Fruit fly (Drosophila melanogaster): ENCODE data around the gene Wdr37.

Wdr37 gene

dm6 chr3R:18384972-18385371, 17.5 kb downstream of the Wdr37 start, which contains the start of gene CG14309:
Gene CG14309 (minus strand): TSS chr3R:18385072.
- TF ChIP-seq CG5953 (GFP tag; IDR thresholded peaks at IDR 0.05) (no peak), CG33557 (GFP tag; optimal IDR thresholded peaks at IDR 0.05) (no peak)

DNA sequence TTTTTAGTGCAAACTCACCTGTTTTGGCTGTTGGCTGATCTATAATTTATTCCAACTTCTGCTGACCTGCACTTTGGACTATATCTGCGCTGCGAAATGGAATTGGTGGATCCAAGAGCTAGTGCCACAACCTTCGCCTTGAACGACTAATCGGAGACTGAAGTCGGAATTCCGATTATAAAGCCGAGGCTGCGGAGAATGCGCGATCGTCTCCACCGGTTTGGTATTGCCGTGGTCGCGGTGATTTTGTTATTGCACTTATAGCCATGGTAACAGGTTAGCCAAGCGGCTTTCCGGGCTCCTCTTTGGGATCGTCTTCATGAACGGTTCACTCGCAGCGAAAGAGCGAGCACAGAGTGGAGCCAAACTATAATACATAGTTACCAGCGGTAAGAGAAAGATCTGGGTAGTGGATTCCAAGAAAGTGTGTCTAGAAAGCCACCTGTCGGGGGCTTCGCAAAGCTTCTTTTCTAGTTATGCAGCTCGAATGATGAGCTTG, 21.5 kb downstream of the Wdr37 start, which contains the start of gene CG7675:
TSS of gene CG7675 (minus strand) at position 165 of the 499 bp plus-strand sequence.
- no peak for TF ChIP-seq CG18262 (tag; optimal IDR thresholded peaks at IDR 0.05)
- no peak for TF ChIP-seq CG12071 (GFP tag; optimal IDR thresholded peaks at IDR 0.05)
- no peak for TF ChIP-seq CG9817 (tag; optimal IDR thresholded peaks at IDR 0.05)
- TF ChIP-seq Eip74EF (GFP tag; optimal IDR thresholded peaks at IDR 0.05), result peak in 1 of 2 experiments; percentile 59
- no peak for TF ChIP-seq CG12744 (GFP tag; optimal IDR thresholded peaks at IDR 0.05)
- peak; percentile 81 for TF ChIP-seq Ets65A (GFP tag)
- TF ChIP-seq otp (GFP tag; IDR thresholded peaks at IDR 0.05), result no peak
- TF ChIP-seq CG7987 (GFP tag; optimal IDR thresholded peaks at IDR 0.05), result no peak
- TF ChIP-seq CG15696 (tag; optimal IDR thresholded peaks at IDR 0.05), result no peak
- TF ChIP-seq Med (GFP tag), result peak; percentile 70
- TF ChIP-seq Hey (tag; optimal IDR thresholded peaks at IDR 0.05), result no peak
- TF ChIP-seq Adf1 (GFP tag; IDR thresholded peaks at IDR 0.05), result no peak
- no peak for TF ChIP-seq CG12391 (tag; optimal IDR thresholded peaks at IDR 0.05)
- peak in 1 of 2 experiments; percentile 19 for TF ChIP-seq Pdp1 (GFP tag; optimal IDR thresholded peaks at IDR 0.05)
- TF ChIP-seq HLHmδ (GFP tag; optimal IDR thresholded peaks at IDR 0.05), result peak; percentile 21
- TF ChIP-seq C15 (GFP tag; IDR thresholded peaks at IDR 0.05), result no peak
- TF ChIP-seq esg (GFP tag; conservative IDR thresholded peaks at IDR 0.05), result no peak
- peak in 1 of 2 experiments; percentile 62 for TF ChIP-seq Hr78 (GFP tag; optimal IDR thresholded peaks at IDR 0.05)
- no peak for TF ChIP-seq wdn (GFP tag; IDR thresholded peaks at IDR 0.05)
- no peak for TF ChIP-seq CG33213 (GFP tag; optimal IDR thresholded peaks at IDR 0.05)
- TF ChIP-seq CG12769 (tag; optimal IDR thresholded peaks at IDR 0.05), result peak; percentile 82
- no peak for TF ChIP-seq Hmr (GFP tag; optimal IDR thresholded peaks at IDR 0.05)
- TF ChIP-seq Bgb (GFP tag; IDR thresholded peaks at IDR 0.05; ENCODE audit: partially characterized antibody), result 0 out of 2 replicates have a peak, but pooled peaks have one; percentile 17
- no peak for TF ChIP-seq gsb-n (tag; optimal IDR thresholded peaks at IDR 0.05)
- TF ChIP-seq Sry-β (GFP tag; optimal IDR thresholded peaks at IDR 0.05), result no peak
- TF ChIP-seq CG8290 (GFP tag; optimal IDR thresholded peaks at IDR 0.05), result no peak
- no peak for TF ChIP-seq CG8290 (tag; optimal IDR thresholded peaks at IDR 0.05)
- peak; percentile 84 for TF ChIP-seq CG3163 (GFP tag; optimal IDR thresholded peaks at IDR 0.05)
- no peak for TF ChIP-seq CG17912 (GFP tag; optimal IDR thresholded peaks at IDR 0.05)
- TF ChIP-seq CG6854 (GFP tag; optimal IDR thresholded peaks at IDR 0.05), result no peak
- TF ChIP-seq bbx (GFP tag; IDR thresholded peaks at IDR 0.05; ENCODE audit: partially characterized antibody), result 0 out of 2 replicates have a peak, but pooled peaks have one; percentile 37
- no peak for TF ChIP-seq Rx (GFP tag; IDR thresholded peaks at IDR 0.05)
- TF ChIP-seq ci (GFP tag; IDR thresholded peaks at IDR 0.05), result 0 out of 3 replicates have a peak, but pooled peaks have one; percentile 45
- no peak for TF ChIP-seq CG17829 (tag; optimal IDR thresholded peaks at IDR 0.05)
- no peak for TF ChIP-seq Tbp (GFP tag; optimal IDR thresholded peaks at IDR 0.05)
- no peak for TF ChIP-seq ham (GFP tag; IDR thresholded peaks at IDR 0.05)
- no peak for TF ChIP-seq seq (GFP tag; IDR thresholded peaks at IDR 0.05)
- TF ChIP-seq CG43689 (GFP tag; IDR thresholded peaks at IDR 0.05), result no peak
- TF ChIP-seq Atf3 (GFP tag; optimal IDR thresholded peaks at IDR 0.05), result no peak
- peak in 1 of 3 experiments; percentile 2 for TF ChIP-seq Stat92E (GFP tag; optimal IDR thresholded peaks at IDR 0.05)
- TF ChIP-seq nom (GFP tag; optimal IDR thresholded peaks at IDR 0.05), result peak; percentile 95
- peak; percentile 57 for TF ChIP-seq oc (tag; optimal IDR thresholded peaks at IDR 0.05)
- TF ChIP-seq TFAM (GFP tag; optimal IDR thresholded peaks at IDR 0.05), result no peak
- TF ChIP-seq amos (GFP tag; IDR thresholded peaks at IDR 0.05; ENCODE audit: partially characterized antibody), result peak; percentile 19; the same call in 1 of the 2 replicates
- no peak for TF ChIP-seq Abd-B (GFP tag; optimal IDR thresholded peaks at IDR 0.05)
